Worm (Caenorhabditis elegans) whole organism, early embryonic: Measurements from ENCODE around the gene F32D1.11.

Source experiments
- B0310.2 ChIP-seq: sonication (generic microtip); optimal IDR thresholded peaks from 2 replicates; lab custom pipeline; 2016; ENCODE audit warnings: mild to moderate bottlenecking, missing genetic modification characterization, missing compliant biosample characterization
- F13C5.2 ChIP-seq: sonication (generic microtip); optimal IDR thresholded peaks from 2 replicates; lab custom pipeline; 2017; ENCODE audit warnings: mild to moderate bottlenecking, missing genetic modification characterization, inconsistent platforms, missing compliant biosample characterization
- aly-1 ChIP-seq: sonication (generic microtip); optimal IDR thresholded peaks from 2 replicates; lab custom pipeline; 2016; ENCODE audit warnings: missing genetic modification characterization, missing compliant biosample characterization
- ama-1 ChIP-seq: fragments of 150-350 bp; optimal IDR thresholded peaks from 2 replicates; lab custom pipeline; 2014
- ceh-13 ChIP-seq: fragments of 200-800 bp; sonication (Bioruptor generic); optimal IDR thresholded peaks from 2 replicates; lab custom pipeline; 2018; ENCODE audit warnings: mild to moderate bottlenecking, missing genetic modification characterization, missing compliant biosample characterization
- ceh-36 ChIP-seq: sonication (generic microtip); optimal IDR thresholded peaks from 2 replicates; lab custom pipeline; 2016; ENCODE audit warnings: missing genetic modification characterization, inconsistent platforms, missing compliant biosample characterization
- ets-7 ChIP-seq: sonication (generic microtip); optimal IDR thresholded peaks from 2 replicates; lab custom pipeline; 2016; ENCODE audit warnings: missing genotype, missing genetic modification characterization, missing compliant biosample characterization
- flt-1 ChIP-seq: fragments of 200-800 bp; sonication (Bioruptor generic); IDR thresholded peaks from 2 replicates; pipeline ENCODE4 v1.3.6; 2022; ENCODE audit warnings: missing genetic modification characterization, missing compliant biosample characterization
- hmbx-1 ChIP-seq: sonication (generic microtip); optimal IDR thresholded peaks from 2 replicates; lab custom pipeline; 2016; ENCODE audit warnings: mild to moderate bottlenecking, missing genetic modification characterization, missing compliant biosample characterization
- hmg-4 ChIP-seq: fragments of 200-800 bp; sonication (Bioruptor generic); optimal IDR thresholded peaks from 2 replicates; lab custom pipeline; 2018; ENCODE audit warnings: mild to moderate bottlenecking, missing genetic modification characterization, missing compliant biosample characterization
- hnd-1 ChIP-seq: sonication (generic microtip); optimal IDR thresholded peaks from 2 replicates; lab custom pipeline; 2016; ENCODE audit warnings: missing genetic modification characterization, missing compliant biosample characterization
- pes-1 ChIP-seq: fragments of 200-800 bp; sonication (Bioruptor generic); IDR thresholded peaks from 2 replicates; pipeline ENCODE4 v1.3.6; 2022; ENCODE audit warnings: missing genetic modification reagents, missing genetic modification characterization, missing compliant biosample characterization
- scrt-1 ChIP-seq: fragments of 200-800 bp; sonication (Bioruptor generic); IDR thresholded peaks from 2 replicates; pipeline ENCODE4 v1.3.6; 2022; ENCODE audit warnings: missing genetic modification characterization, missing compliant biosample characterization
- sea-1 ChIP-seq: fragments of 200-800 bp; sonication (Bioruptor generic); conservative IDR thresholded peaks from 2 replicates; pipeline ENCODE4 v1.3.6; 2022; ENCODE audit warnings: missing genetic modification characterization, missing compliant biosample characterization
- tbx-11 ChIP-seq: fragments of 200-800 bp; sonication (Bioruptor generic); IDR thresholded peaks from 2 replicates; pipeline ENCODE4 v1.3.6; 2022; ENCODE audit warnings: missing genetic modification characterization, missing compliant biosample characterization
- tbx-37 ChIP-seq: fragments of 200-800 bp; sonication (Bioruptor generic); conservative IDR thresholded peaks from 2 replicates; pipeline ENCODE4 v1.3.6; 2022; ENCODE audit warnings: missing genetic modification reagents, missing genetic modification characterization, missing compliant biosample characterization
- tra-4 ChIP-seq: sonication (generic microtip); optimal IDR thresholded peaks from 2 replicates; lab custom pipeline; 2017; ENCODE audit warnings: missing genetic modification characterization, missing compliant biosample characterization

F32D1.11 gene

DNA sequence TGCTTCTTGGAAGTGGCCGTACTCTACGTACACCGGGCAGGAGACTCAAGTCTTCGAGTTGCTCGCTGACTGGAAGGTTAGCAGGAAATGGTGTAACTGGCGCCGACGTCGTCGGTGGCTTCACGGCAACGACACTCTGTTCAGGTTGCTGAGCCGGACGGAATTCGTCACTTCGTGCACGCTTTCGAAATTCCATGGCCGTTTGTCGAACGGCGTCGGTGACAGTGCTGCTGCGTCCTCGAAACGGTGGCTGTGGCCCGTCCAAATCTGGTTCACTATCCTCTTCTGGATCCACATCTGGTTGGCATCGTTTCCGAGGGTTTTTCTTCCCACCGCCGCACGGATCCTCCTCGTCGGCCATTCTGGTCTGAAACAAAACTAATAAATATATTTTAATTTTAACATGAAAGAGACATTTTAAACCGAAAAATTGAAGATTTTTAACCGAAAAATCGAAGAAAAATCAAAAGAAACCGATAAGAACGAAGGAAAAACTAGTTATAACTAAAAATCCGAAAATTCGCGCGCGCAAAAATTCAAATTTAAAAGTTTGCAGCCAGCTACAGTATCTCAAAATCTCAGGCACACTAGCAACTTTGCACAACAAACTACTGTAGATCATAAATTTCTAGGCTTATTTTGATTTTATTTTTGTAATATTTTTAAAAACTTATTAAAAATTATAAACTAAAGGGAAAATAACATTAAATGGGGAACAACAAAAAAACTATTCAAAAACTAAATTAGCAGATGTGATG, 9.6 kb upstream of the F32D1.11 start, which contains the start of gene F32D1.7:
TSS of gene F32D1.7 (minus strand) at position 367 of the 758 bp plus-strand sequence.
- no peak for TF ChIP-seq tra-4 (tag; lab: Kevin White, UChicago)
- no peak for TF ChIP-seq ceh-13
- no peak for TF ChIP-seq scrt-1 (GFP tag; lab: Robert Waterston, UW)
- no peak for TF ChIP-seq flt-1 (GFP tag; lab: Robert Waterston, UW)
- TF ChIP-seq ama-1 (lab: Kevin White, UChicago), result no peak
- TF ChIP-seq F13C5.2 (tag; lab: Kevin White, UChicago), result no peak
- no peak for TF ChIP-seq pes-1 (GFP tag; lab: Robert Waterston, UW)
- no peak for TF ChIP-seq tbx-11 (GFP tag; lab: Robert Waterston, UW)
- TF ChIP-seq hmbx-1 (tag; lab: Kevin White, UChicago), result no peak
- TF ChIP-seq hmg-4 (GFP tag; lab: Kevin White, UChicago), result no peak
- no peak for TF ChIP-seq tbx-37 (GFP tag; lab: Robert Waterston, UW)
- no peak for TF ChIP-seq aly-1 (tag; lab: Kevin White, UChicago)
- no peak for TF ChIP-seq B0310.2 (tag; lab: Kevin White, UChicago)
- no peak for TF ChIP-seq hnd-1 (tag; lab: Kevin White, UChicago)
- TF ChIP-seq ceh-36 (tag; lab: Kevin White, UChicago), result no peak
- TF ChIP-seq ets-7 (tag; lab: Kevin White, UChicago), result no peak

DNA sequence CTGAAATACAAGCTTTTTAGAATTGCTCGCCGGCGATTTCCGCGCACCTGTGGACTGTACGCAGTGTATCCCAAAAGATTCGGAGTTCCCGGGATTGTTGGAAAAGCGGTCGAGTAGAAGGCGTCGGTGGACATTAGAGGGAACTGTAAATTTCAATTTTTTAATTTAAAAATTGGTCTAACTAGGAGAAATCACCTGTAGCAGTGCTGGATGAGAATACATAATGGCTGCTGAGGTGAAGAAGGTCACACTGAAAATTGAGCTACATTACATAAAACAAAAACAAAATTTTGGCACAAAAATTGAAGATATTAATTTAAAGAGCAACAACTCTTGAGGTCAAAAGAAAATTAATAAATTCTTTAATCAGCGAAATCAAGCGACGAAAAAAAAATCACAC, 8.3 kb upstream of the F32D1.11 start, which contains the start of gene neg-1:
TSS of gene neg-1 (minus strand) at position 250 of the 400 bp plus-strand sequence.
- no peak for TF ChIP-seq tbx-11 (GFP tag; lab: Robert Waterston, UW)
- TF ChIP-seq flt-1 (GFP tag; lab: Robert Waterston, UW), result no peak
- TF ChIP-seq ceh-36 (tag; lab: Kevin White, UChicago), result no peak

DNA sequence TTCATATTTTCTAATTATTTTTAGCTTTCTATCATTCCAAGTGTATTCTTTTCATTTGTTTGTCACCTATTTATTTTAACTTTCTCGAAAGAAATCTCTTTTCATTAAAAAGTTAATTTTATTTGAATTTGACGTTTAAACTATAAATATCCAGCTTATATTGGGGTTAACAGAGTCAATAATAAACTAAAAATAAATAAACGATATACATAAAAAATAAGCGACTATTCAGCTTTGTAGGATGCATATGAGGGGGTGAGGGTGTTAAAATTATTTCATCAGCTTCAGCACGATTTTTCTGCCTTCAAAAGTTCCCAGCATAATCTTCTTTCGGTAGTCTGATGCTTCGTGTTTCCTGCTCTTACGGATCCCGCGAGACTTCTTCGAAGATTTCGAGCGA, 7.3 kb upstream of the F32D1.11 start:
- no peak for TF ChIP-seq flt-1 (GFP tag; lab: Robert Waterston, UW)
- TF ChIP-seq aly-1 (tag; lab: Kevin White, UChicago), result no peak
- no peak for TF ChIP-seq scrt-1 (GFP tag; lab: Robert Waterston, UW)
- no peak for TF ChIP-seq tra-4 (tag; lab: Kevin White, UChicago)
- no peak for TF ChIP-seq ceh-13
- no peak for TF ChIP-seq ama-1 (lab: Kevin White, UChicago)
- no peak for TF ChIP-seq tbx-37 (GFP tag; lab: Robert Waterston, UW)
- no peak for TF ChIP-seq hmg-4 (GFP tag; lab: Kevin White, UChicago)
- no peak for TF ChIP-seq ceh-36 (tag; lab: Kevin White, UChicago)
- TF ChIP-seq F13C5.2 (tag; lab: Kevin White, UChicago), result no peak
- no peak for TF ChIP-seq ets-7 (tag; lab: Kevin White, UChicago)
- TF ChIP-seq sea-1 (GFP tag; lab: Robert Waterston, UW), result no peak
- no peak for TF ChIP-seq hmbx-1 (tag; lab: Kevin White, UChicago)
- TF ChIP-seq tbx-11 (GFP tag; lab: Robert Waterston, UW), result no peak
- TF ChIP-seq B0310.2 (tag; lab: Kevin White, UChicago), result no peak
- no peak for TF ChIP-seq pes-1 (GFP tag; lab: Robert Waterston, UW)
- no peak for TF ChIP-seq hnd-1 (tag; lab: Kevin White, UChicago)

DNA sequence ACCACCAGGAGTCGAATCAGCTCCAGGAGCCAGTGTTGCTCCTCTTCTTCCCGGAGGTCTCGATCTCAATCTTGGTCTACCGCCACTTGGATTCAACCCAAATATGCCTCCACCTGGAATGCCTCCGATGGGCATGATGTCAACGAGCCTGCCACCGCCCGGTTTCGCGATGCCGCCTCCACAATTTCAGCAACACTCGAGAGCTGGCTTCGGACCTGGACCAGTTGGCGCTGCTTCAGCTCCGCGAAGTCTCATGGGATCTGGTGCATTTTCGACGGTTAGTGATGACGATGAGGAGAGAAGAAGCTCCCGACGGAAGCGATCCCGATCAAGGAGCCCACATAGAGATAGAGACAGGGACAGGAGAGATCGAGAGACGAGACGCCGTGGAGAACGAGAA, 6.6 kb upstream of the F32D1.11 start:
- TF ChIP-seq ama-1 (lab: Kevin White, UChicago) (no peak), hnd-1 (tag; lab: Kevin White, UChicago) (no peak)

DNA sequence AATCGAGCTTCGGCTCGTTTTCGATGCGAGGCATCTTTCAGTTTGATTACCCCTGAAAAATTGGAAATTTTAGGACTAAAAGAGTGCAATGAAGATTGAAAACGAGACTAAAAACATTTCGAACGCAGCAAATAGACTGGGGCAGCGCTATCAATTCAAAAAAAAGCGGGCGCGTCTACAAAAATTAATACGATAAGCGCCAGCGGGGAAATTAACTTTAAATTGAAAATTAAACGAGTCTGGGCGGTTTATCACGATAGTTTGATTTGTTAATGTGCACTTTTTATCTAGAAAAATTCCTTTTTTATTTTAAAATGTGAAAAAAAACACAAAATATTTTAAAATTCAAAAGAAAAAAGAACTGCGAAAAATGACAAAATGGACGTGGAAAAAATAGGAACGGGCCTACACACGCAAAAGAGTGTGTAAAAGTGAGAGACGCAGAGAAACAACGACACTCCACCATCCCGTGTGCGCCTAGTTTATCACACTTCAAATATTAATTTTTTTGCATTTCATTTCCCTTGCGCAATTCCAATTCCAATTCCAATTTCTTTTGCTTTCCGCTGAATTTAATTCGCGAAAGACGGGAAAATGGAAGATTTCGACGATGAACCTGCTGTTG, 5.1 kb upstream of the F32D1.11 start, which contains the start of the genes gmpr-1 and fipp-1:
TSS of gene gmpr-1 (minus strand) at position 75 of the 625 bp plus-strand sequence.
TSS of gene fipp-1 (plus strand) at position 499 of the 625 bp plus-strand sequence.
- TF ChIP-seq pes-1 (GFP tag; lab: Robert Waterston, UW) (no peak), sea-1 (GFP tag; lab: Robert Waterston, UW) (no peak), tra-4 (tag; lab: Kevin White, UChicago) (no peak), flt-1 (GFP tag; lab: Robert Waterston, UW) (no peak), B0310.2 (tag; lab: Kevin White, UChicago) (no peak), ets-7 (tag; lab: Kevin White, UChicago) (no peak), tbx-37 (GFP tag; lab: Robert Waterston, UW) (no peak)

DNA sequence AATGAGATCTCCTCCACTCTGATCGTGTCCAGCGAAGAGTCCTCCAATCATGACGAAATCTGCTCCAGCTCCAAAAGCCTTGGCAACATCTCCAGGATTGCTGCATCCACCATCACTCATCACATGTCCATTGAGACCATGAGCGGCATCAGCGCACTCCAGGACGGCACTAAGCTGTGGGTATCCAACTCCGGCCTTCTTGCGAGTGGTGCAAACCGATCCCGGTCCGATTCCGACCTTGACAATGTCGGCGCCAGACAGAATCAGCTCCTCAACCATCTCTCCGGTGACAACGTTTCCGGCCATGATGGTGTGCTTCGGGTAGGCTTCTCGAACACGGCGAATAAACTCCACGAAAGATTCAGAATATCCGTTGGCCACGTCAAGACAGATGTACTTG, 4.2 kb upstream of the F32D1.11 start:
- TF ChIP-seq ets-7 (tag; lab: Kevin White, UChicago) (no peak), flt-1 (GFP tag; lab: Robert Waterston, UW) (no peak), scrt-1 (GFP tag; lab: Robert Waterston, UW) (no peak), B0310.2 (tag; lab: Kevin White, UChicago) (no peak), ceh-13 (no peak), hmbx-1 (tag; lab: Kevin White, UChicago) (no peak), pes-1 (GFP tag; lab: Robert Waterston, UW) (no peak), aly-1 (tag; lab: Kevin White, UChicago) (no peak), ama-1 (lab: Kevin White, UChicago) (no peak), hnd-1 (tag; lab: Kevin White, UChicago) (no peak), sea-1 (GFP tag; lab: Robert Waterston, UW) (no peak), tbx-11 (GFP tag; lab: Robert Waterston, UW) (no peak), hmg-4 (GFP tag; lab: Kevin White, UChicago) (no peak), tbx-37 (GFP tag; lab: Robert Waterston, UW) (no peak), F13C5.2 (tag; lab: Kevin White, UChicago) (no peak), tra-4 (tag; lab: Kevin White, UChicago) (no peak), ceh-36 (tag; lab: Kevin White, UChicago) (no peak)
